Worm (Caenorhabditis elegans) whole organism, L4 larva: Measurements from ENCODE around the gene picc-1.
A peak's percentile ranks its signal among the peaks of the same experiment; 100 is the strongest.

Source experiments
- Y105C5A.15 ChIP-seq: fragments of 200-800 bp; sonication (Bioruptor generic); IDR thresholded peaks from 2 replicates; pipeline ENCODE4 v1.3.6; 2022; ENCODE audit warnings: missing genetic modification characterization, missing compliant biosample characterization
- Y75B8A.6 ChIP-seq: fragments of 200-800 bp; sonication (Bioruptor generic); IDR thresholded peaks from 2 replicates; pipeline ENCODE4 v1.3.6; 2022; ENCODE audit warnings: missing genetic modification reagents, missing genetic modification characterization, missing compliant biosample characterization
- aha-1 ChIP-seq: fragments of 150-350 bp; peaks from one replicate; lab custom pipeline; 2014; ENCODE audit warnings: missing biosample characterization, missing genetic modification characterization
- ceh-28 ChIP-seq: fragments of 150-350 bp; optimal IDR thresholded peaks from 2 replicates; lab custom pipeline; 2014; ENCODE audit warnings: missing biosample characterization, missing genetic modification reagents, missing genetic modification characterization
- ceh-32 ChIP-seq: sonication (generic microtip); optimal IDR thresholded peaks from 2 replicates; lab custom pipeline; 2016; ENCODE audit warnings: mild to moderate bottlenecking, missing genetic modification characterization, missing compliant biosample characterization; ENCODE audit not compliant: poor library complexity
- ces-1 ChIP-seq: fragments of 150-350 bp; sonication (generic microtip); optimal IDR thresholded peaks from 4 replicates; lab custom pipeline; 2014; ENCODE audit warnings: missing biosample characterization, missing genetic modification reagents, missing genetic modification characterization
- cey-2 ChIP-seq: sonication (generic microtip); optimal IDR thresholded peaks from 3 replicates; lab custom pipeline; 2017; ENCODE audit warnings: missing genetic modification characterization, mild to moderate bottlenecking, missing compliant biosample characterization, antibody characterized with exemption, borderline replicate concordance; ENCODE audit not compliant: insufficient read depth
- ctbp-1 ChIP-seq: fragments of 200-800 bp; sonication (Bioruptor generic); IDR thresholded peaks from 2 replicates; pipeline ENCODE4 v1.3.6; 2022; ENCODE audit warnings: missing genetic modification reagents, missing genetic modification characterization, missing compliant biosample characterization
- daf-16 ChIP-seq, 3 experiments: sonication (generic microtip); optimal IDR thresholded peaks; 2 replicates each; lab custom pipeline; 2016 to 2017; ENCODE audit warnings: missing genetic modification characterization in 3 of 3, missing genetic modification reagents in 3 of 3, mild to moderate bottlenecking in 2 of 3, missing compliant biosample characterization in 2 of 3, missing biosample characterization in 1 of 3, moderate library complexity in 1 of 3
- daf-8 ChIP-seq: fragments of 200-800 bp; sonication (Bioruptor generic); IDR thresholded peaks from 2 replicates; pipeline ENCODE4 v1.3.6; 2022; ENCODE audit warnings: missing genetic modification characterization, missing compliant biosample characterization
- dmd-6 ChIP-seq: fragments of 200-800 bp; sonication (Bioruptor generic); IDR thresholded peaks from 2 replicates; pipeline ENCODE4 v1.3.6; 2022; ENCODE audit warnings: missing genetic modification reagents, missing genetic modification characterization, missing compliant biosample characterization
- dmd-8 ChIP-seq: fragments of 200-800 bp; sonication (Bioruptor generic); IDR thresholded peaks from 2 replicates; pipeline ENCODE4 v1.3.6; 2022; ENCODE audit warnings: missing genetic modification characterization, missing compliant biosample characterization
- dmd-9 ChIP-seq: fragments of 200-800 bp; sonication (Bioruptor generic); IDR thresholded peaks from 2 replicates; pipeline ENCODE4 v1.3.6; 2022; ENCODE audit warnings: missing genetic modification reagents, missing genetic modification characterization, missing compliant biosample characterization
- dpl-1 ChIP-seq: fragments of 150-350 bp; optimal IDR thresholded peaks from 2 replicates; lab custom pipeline; 2014; ENCODE audit warnings: missing biosample characterization, missing genetic modification reagents, missing genetic modification characterization
- duxl-1 ChIP-seq: sonication (generic microtip); optimal IDR thresholded peaks from 2 replicates; lab custom pipeline; 2016; ENCODE audit warnings: mild to moderate bottlenecking, missing genetic modification characterization, moderate library complexity, missing compliant biosample characterization; ENCODE audit not compliant: poor library complexity
- egl-27 ChIP-seq: sonication (generic microtip); optimal IDR thresholded peaks from 3 replicates; lab custom pipeline; 2017; ENCODE audit warnings: missing biosample characterization, missing genetic modification reagents, missing genetic modification characterization
- fkh-10 ChIP-seq: fragments of 150-350 bp; optimal IDR thresholded peaks from 2 replicates; lab custom pipeline; 2014; ENCODE audit warnings: missing biosample characterization, missing genetic modification reagents, missing genetic modification characterization
- gei-8 ChIP-seq: fragments of 200-800 bp; sonication (Bioruptor generic); optimal IDR thresholded peaks from 2 replicates; lab custom pipeline; 2018; ENCODE audit warnings: mild to moderate bottlenecking, missing genetic modification characterization, missing compliant biosample characterization
- hlh-11 ChIP-seq: fragments of 200-800 bp; sonication (Bioruptor generic); optimal IDR thresholded peaks from 2 replicates; lab custom pipeline; 2018; ENCODE audit warnings: mild to moderate bottlenecking, missing genetic modification characterization, missing compliant biosample characterization
- jun-1 ChIP-seq: fragments of 150-350 bp; optimal IDR thresholded peaks from 2 replicates; lab custom pipeline; 2014; ENCODE audit warnings: missing biosample characterization, missing genetic modification reagents, missing genetic modification characterization
- lir-3 ChIP-seq: sonication (generic microtip); optimal IDR thresholded peaks from 2 replicates; lab custom pipeline; 2016; ENCODE audit warnings: mild to moderate bottlenecking, missing genetic modification characterization, missing compliant biosample characterization
- mdl-1 ChIP-seq, 2 experiments: fragments of 150-350 bp in 1 of 2; sonication (generic microtip) in 1 of 2; optimal IDR thresholded peaks; 2 replicates each; lab custom pipeline; 2014 to 2017; ENCODE audit warnings: missing biosample characterization in 2 of 2, missing genetic modification characterization in 2 of 2
- mdt-29 ChIP-seq: fragments of 200-800 bp; sonication (Bioruptor generic); IDR thresholded peaks from 2 replicates; pipeline ENCODE4 v1.3.6; 2022; ENCODE audit warnings: missing genetic modification reagents, missing genetic modification characterization, missing compliant biosample characterization
- mes-2 ChIP-seq: sonication (generic microtip); optimal IDR thresholded peaks from 2 replicates; lab custom pipeline; 2016; ENCODE audit warnings: missing genotype, mild to moderate bottlenecking, missing genetic modification characterization, missing compliant biosample characterization; ENCODE audit not compliant: poor library complexity, severe bottlenecking
- nhr-28 ChIP-seq: fragments of 150-350 bp; optimal IDR thresholded peaks from 2 replicates; lab custom pipeline; 2014; ENCODE audit warnings: missing biosample characterization, missing genetic modification characterization
- nhr-42 ChIP-seq: fragments of 200-800 bp; sonication (Bioruptor generic); IDR thresholded peaks from 2 replicates; pipeline ENCODE4 v1.3.6; 2022; ENCODE audit warnings: missing genetic modification characterization, missing compliant biosample characterization
- nhr-48 ChIP-seq: sonication (generic microtip); optimal IDR thresholded peaks from 2 replicates; lab custom pipeline; 2016; ENCODE audit warnings: mild to moderate bottlenecking, missing genetic modification characterization, missing compliant biosample characterization
- nhr-76 ChIP-seq: fragments of 150-350 bp; optimal IDR thresholded peaks from 2 replicates; lab custom pipeline; 2014; ENCODE audit warnings: missing biosample characterization, missing genetic modification characterization
- pha-4 ChIP-seq, 2 experiments: fragments of 150-350 bp in 1 of 2; fragments of 200-800 bp in 1 of 2; sonication (Bioruptor generic) in 1 of 2; IDR thresholded peaks in 1 of 2; optimal IDR thresholded peaks in 1 of 2; 2 replicates each; pipeline versions ENCODE4 v1.3.6 to Lab custom; 2014 to 2022; ENCODE audit warnings: missing genetic modification characterization in 2 of 2, missing genetic modification reagents in 2 of 2, missing biosample characterization in 1 of 2, missing compliant biosample characterization in 1 of 2
- pqm-1 ChIP-seq: sonication (generic microtip); optimal IDR thresholded peaks from 2 replicates; lab custom pipeline; 2017; ENCODE audit warnings: missing biosample characterization, missing genetic modification characterization
- saeg-2 ChIP-seq: fragments of 200-800 bp; sonication (Bioruptor generic); IDR thresholded peaks from 2 replicates; pipeline ENCODE4 v1.3.6; 2022; ENCODE audit warnings: missing genetic modification reagents, missing genetic modification characterization, missing compliant biosample characterization
- set-16 ChIP-seq: fragments of 200-800 bp; sonication (Bioruptor generic); IDR thresholded peaks from 2 replicates; pipeline ENCODE4 v1.3.6; 2022; ENCODE audit warnings: missing genetic modification reagents, missing genetic modification characterization, missing compliant biosample characterization
- spr-3 ChIP-seq: fragments of 200-800 bp; sonication (Bioruptor generic); optimal IDR thresholded peaks from 2 replicates; lab custom pipeline; 2018; ENCODE audit warnings: mild to moderate bottlenecking, missing genetic modification characterization, missing compliant biosample characterization
- tag-97 ChIP-seq: fragments of 200-800 bp; sonication (Bioruptor generic); IDR thresholded peaks from 2 replicates; pipeline ENCODE4 v1.3.6; 2022; ENCODE audit warnings: missing genetic modification characterization, missing compliant biosample characterization
- unc-39 ChIP-seq: sonication (generic microtip); optimal IDR thresholded peaks from 2 replicates; lab custom pipeline; 2017; ENCODE audit warnings: missing biosample characterization, missing genetic modification characterization
- unc-62 ChIP-seq, 3 experiments: fragments of 150-350 bp in 1 of 3; sonication (generic microtip); optimal IDR thresholded peaks in 2 of 3; peaks in 1 of 3; 1 replicate in 1 of 3; 2 replicates in 2 of 3; lab custom pipeline; 2014 to 2017; ENCODE audit warnings: missing biosample characterization in 3 of 3, missing genetic modification characterization in 3 of 3, missing genetic modification reagents in 3 of 3, missing genotype in 1 of 3
- zag-1 ChIP-seq: fragments of 150-350 bp; optimal IDR thresholded peaks from 2 replicates; lab custom pipeline; 2014; ENCODE audit warnings: missing biosample characterization, missing genetic modification characterization
- zip-11 ChIP-seq: fragments of 200-800 bp; sonication (Bioruptor generic); IDR thresholded peaks from 2 replicates; pipeline ENCODE4 v1.3.6; 2022; ENCODE audit warnings: missing genetic modification characterization, missing compliant biosample characterization
- ztf-7 ChIP-seq: fragments of 150-350 bp; optimal IDR thresholded peaks from 2 replicates; lab custom pipeline; 2014; ENCODE audit warnings: missing biosample characterization, missing genetic modification characterization

picc-1 gene

ce11 chrV:6036547-6036946 lies 17.8 kb downstream of the picc-1 start:
- TF ChIP-seq hlh-11 (no peak), aha-1 (tag; lab: Kevin White, UChicago) (no peak), Y105C5A.15 (GFP tag; lab: Robert Waterston, UW) (no peak), ceh-32 (tag; lab: Kevin White, UChicago) (no peak), ctbp-1 (GFP tag; lab: Robert Waterston, UW) (no peak), mdt-29 (no peak), dmd-9 (GFP tag; lab: Robert Waterston, UW) (no peak)

ce11 chrV:6038405-6039151 lies 19.8 kb downstream of the picc-1 start, which contains the start of gene F29G9.1:
Gene F29G9.1 (plus strand): TSS chrV:6039101.
- TF ChIP-seq set-16 (GFP tag; lab: Robert Waterston, UW) = peak; percentile 50; the same call in 1 of the 2 replicates
- TF ChIP-seq, all 104 proteins: peak for 1; not testable (repeated sequence) for 103

- TF ChIP-seq nhr-28 (tag; lab: Kevin White, UChicago) = no peak
- TF ChIP-seq unc-62 (GFP tag; optimal IDR thresholded peaks at IDR 0.05 in 1 of 2; lab: Kevin White, UChicago) = peak in 1 of 2 experiments; percentile 71
- no peak for TF ChIP-seq unc-62 (tag; optimal IDR thresholded peaks at IDR 0.05; lab: Kevin White, UChicago)
- TF ChIP-seq, all 104 proteins: peak for 1
Measured at ce11 chrV:6041375-6041774, 22.6 kb downstream of the picc-1 start, which contains the start of gene R01B10.2. Gene R01B10.2 (minus strand): TSS chrV:6041475.

ce11 chrV:6043275-6044271 lies 24.8 kb downstream of the picc-1 start, which contains the start of gene cpi-2:
Gene cpi-2 (plus strand): TSS chrV:6044062.
- TF ChIP-seq dpl-1 (GFP tag; lab: Kevin White, UChicago) (peak; percentile 80), cey-2 (tag; lab: Kevin White, UChicago) (no peak), pha-4 (GFP tag; IDR thresholded peaks at IDR 0.05; lab: Robert Waterston, UW) (no peak), pha-4 (tag; optimal IDR thresholded peaks at IDR 0.05; lab: Kevin White, UChicago) (peak; percentile 67), nhr-48 (tag; lab: Kevin White, UChicago) (peak; percentile 16), zip-11 (GFP tag; lab: Robert Waterston, UW) (no peak), mdl-1 (tag; optimal IDR thresholded peaks at IDR 0.05; lab: Kevin White, UChicago) (peak in 1 of 2 experiments; percentile 38), daf-8 (GFP tag; lab: Robert Waterston, UW) (no peak), unc-62 (GFP tag; optimal IDR thresholded peaks at IDR 0.05 in 1 of 2; lab: Kevin White, UChicago) (peak in 1 of 2 experiments; percentile 78), unc-62 (tag; optimal IDR thresholded peaks at IDR 0.05; lab: Kevin White, UChicago) (no peak), hlh-11 (peak; percentile 72), jun-1 (tag; lab: Kevin White, UChicago) (no peak), ceh-28 (tag; lab: Kevin White, UChicago) (peak; percentile 67), ztf-7 (peak; percentile 36), Y75B8A.6 (GFP tag; lab: Robert Waterston, UW) (no peak), duxl-1 (tag; lab: Kevin White, UChicago) (no peak), mes-2 (tag; lab: Kevin White, UChicago) (peak; percentile 54), zag-1 (no peak), fkh-10 (GFP tag; lab: Kevin White, UChicago) (no peak), dmd-6 (GFP tag; lab: Robert Waterston, UW) (peak; percentile 47), nhr-76 (tag; lab: Kevin White, UChicago) (no peak), lir-3 (no peak), dmd-8 (no peak), daf-16 (GFP tag; optimal IDR thresholded peaks at IDR 0.05; lab: Kevin White, UChicago) (peak in 1 of 2 experiments; percentile 76), daf-16 (tag; optimal IDR thresholded peaks at IDR 0.05; lab: Kevin White, UChicago) (peak; percentile 95), spr-3 (no peak), pqm-1 (tag; lab: Kevin White, UChicago) (no peak), egl-27 (tag; lab: Kevin White, UChicago) (no peak), ces-1 (no peak), nhr-42 (no peak), tag-97 (GFP tag; lab: Robert Waterston, UW) (no peak), unc-39 (tag; lab: Kevin White, UChicago) (no peak), gei-8 (GFP tag; lab: Kevin White, UChicago) (no peak), saeg-2 (no peak)
